Fruit fly (Drosophila melanogaster) whole organism, wandering third instar larva: ENCODE data around the gene RpL23A.

Experiments used
- Abd-B ChIP-seq: fragments of >200 bp; optimal IDR thresholded peaks from 2 replicates; lab custom pipeline; 2017; ENCODE audit warnings: missing biosample characterization, missing genetic modification characterization
- CG32264 ChIP-seq: fragments of 200-800 bp; sonication (Bioruptor generic); optimal IDR thresholded peaks from 2 replicates; lab custom pipeline; 2016; ENCODE audit warnings: missing biosample characterization, missing genetic modification characterization
- CG9705 ChIP-seq: fragments of 200-800 bp; sonication (Bioruptor generic); optimal IDR thresholded peaks from 2 replicates; lab custom pipeline; 2018; ENCODE audit warnings: missing biosample characterization, mild to moderate bottlenecking, missing genetic modification characterization
- CrebA ChIP-seq: fragments of 200-800 bp; sonication (Bioruptor generic); optimal IDR thresholded peaks from 2 replicates; lab custom pipeline; 2016; ENCODE audit warnings: missing biosample characterization, mild to moderate bottlenecking, missing genetic modification characterization, borderline replicate concordance
- Dfd ChIP-seq: fragments of >200 bp; optimal IDR thresholded peaks from 2 replicates; lab custom pipeline; 2017; ENCODE audit warnings: missing biosample characterization, missing genetic modification characterization
- Dif ChIP-seq: fragments of 200-275, 200-300 bp; sonication (Bioruptor generic); optimal IDR thresholded peaks from 2 replicates; lab custom pipeline; 2018; ENCODE audit warnings: missing biosample characterization, missing genetic modification characterization; ENCODE audit not compliant: partially characterized antibody
- GATAd ChIP-seq: sonication (Bioruptor generic); optimal IDR thresholded peaks from 2 replicates; lab custom pipeline; 2016; ENCODE audit warnings: missing biosample characterization, missing genetic modification characterization
- HLH106 ChIP-seq: fragments of 200-800 bp; optimal IDR thresholded peaks from 3 replicates; lab custom pipeline; 2019; ENCODE audit warnings: missing biosample characterization, mild to moderate bottlenecking, missing genetic modification characterization, moderate library complexity
- Hnf4 ChIP-seq: fragments of 200-800 bp; sonication (Bioruptor generic); optimal IDR thresholded peaks from 2 replicates; lab custom pipeline; 2016; ENCODE audit warnings: missing biosample characterization, mild to moderate bottlenecking, missing genetic modification characterization
- Hr78 ChIP-seq: fragments of >200 bp; optimal IDR thresholded peaks from 2 replicates; lab custom pipeline; 2017; ENCODE audit warnings: missing biosample characterization, missing genetic modification characterization
- Hr83 ChIP-seq: fragments of 200-300 bp; sonication (Bioruptor generic); optimal IDR thresholded peaks from 2 replicates; lab custom pipeline; 2016; ENCODE audit warnings: missing biosample characterization, mild to moderate bottlenecking, missing genetic modification characterization, moderate library complexity; ENCODE audit not compliant: poor library complexity, severe bottlenecking
- Jra ChIP-seq: sonication (Bioruptor generic); optimal IDR thresholded peaks from 2 replicates; lab custom pipeline; 2016; ENCODE audit warnings: missing biosample characterization, missing genetic modification characterization
- Mio ChIP-seq: sonication (Bioruptor generic); optimal IDR thresholded peaks from 2 replicates; lab custom pipeline; 2016; ENCODE audit warnings: missing biosample characterization, missing genetic modification characterization
- Myc ChIP-seq: fragments of >200 bp; optimal IDR thresholded peaks from 2 replicates; lab custom pipeline; 2017
- N ChIP-seq: fragments of >200 bp; optimal IDR thresholded peaks from 2 replicates; lab custom pipeline; 2018; ENCODE audit warnings: missing biosample characterization, missing external identifiers, missing genetic modification characterization
- OdsH ChIP-seq: fragments of 200-800 bp; sonication (Bioruptor generic); optimal IDR thresholded peaks from 2 replicates; lab custom pipeline; 2016; ENCODE audit warnings: missing biosample characterization, mild to moderate bottlenecking, missing genetic modification characterization
- Rel ChIP-seq, 2 experiments: fragments of 200-800 bp; sonication (Bioruptor generic) in 1 of 2; optimal IDR thresholded peaks; 2 replicates in 1 of 2; 3 replicates in 1 of 2; lab custom pipeline; 2016 to 2019; ENCODE audit warnings: mild to moderate bottlenecking in 2 of 2, missing biosample characterization in 2 of 2, missing genetic modification characterization in 2 of 2, moderate library complexity in 1 of 2
- Sp1 ChIP-seq: fragments of 200-800 bp; sonication (Bioruptor generic); optimal IDR thresholded peaks from 3 replicates; lab custom pipeline; 2019; ENCODE audit warnings: missing biosample characterization, mild to moderate bottlenecking, missing genetic modification characterization, moderate library complexity
- Vsx2 ChIP-seq: fragments of 200-300, 225-300 bp; sonication (Bioruptor generic); optimal IDR thresholded peaks from 2 replicates; lab custom pipeline; 2018; ENCODE audit warnings: missing biosample characterization, missing genetic modification characterization; ENCODE audit not compliant: partially characterized antibody
- br ChIP-seq: fragments of 200-800 bp; sonication (Bioruptor generic); optimal IDR thresholded peaks from 2 replicates; lab custom pipeline; 2016; ENCODE audit warnings: missing biosample characterization, missing genetic modification characterization
- brk ChIP-seq: fragments of 200-800 bp; sonication (Bioruptor generic); optimal IDR thresholded peaks from 2 replicates; lab custom pipeline; 2016; ENCODE audit warnings: missing biosample characterization, mild to moderate bottlenecking, missing genetic modification characterization
- dl ChIP-seq, 2 experiments: fragments of 175-275, 200-275 bp in 1 of 2; fragments of 200-275 bp in 1 of 2; sonication (Bioruptor generic); optimal IDR thresholded peaks; lab custom pipeline; 2018; ENCODE audit warnings: mild to moderate bottlenecking in 2 of 2, missing biosample characterization in 2 of 2, missing genetic modification characterization in 2 of 2, moderate library complexity in 2 of 2; ENCODE audit not compliant: partially characterized antibody in 2 of 2, insufficient read depth in 1 of 2
- dmrt93B ChIP-seq: fragments of 200-800 bp; sonication (Bioruptor generic); optimal IDR thresholded peaks from 2 replicates; lab custom pipeline; 2018; ENCODE audit warnings: missing biosample characterization, mild to moderate bottlenecking, missing genetic modification characterization
- dsf ChIP-seq: sonication (Bioruptor generic); optimal IDR thresholded peaks from 2 replicates; lab custom pipeline; 2016; ENCODE audit warnings: missing biosample characterization, missing genetic modification characterization, borderline replicate concordance
- ey ChIP-seq: fragments of 200-800 bp; sonication (Bioruptor generic); optimal IDR thresholded peaks from 2 replicates; lab custom pipeline; 2016; ENCODE audit warnings: missing biosample characterization, missing genetic modification characterization
- foxo ChIP-seq, 2 experiments: fragments of 200-800 bp; sonication (Bioruptor generic); optimal IDR thresholded peaks; 2 replicates in 1 of 2; 3 replicates in 1 of 2; lab custom pipeline; 2016 to 2017; ENCODE audit warnings: missing biosample characterization in 2 of 2, missing genetic modification characterization in 2 of 2
- fru ChIP-seq: fragments of 200-800 bp; sonication (Bioruptor generic); optimal IDR thresholded peaks from 3 replicates; lab custom pipeline; 2016; ENCODE audit warnings: missing biosample characterization, mild to moderate bottlenecking, missing genetic modification characterization
- h ChIP-seq: fragments of 200-800 bp; sonication (Bioruptor generic); optimal IDR thresholded peaks from 3 replicates; lab custom pipeline; 2016; ENCODE audit warnings: missing biosample characterization, mild to moderate bottlenecking, missing genetic modification characterization
- jim ChIP-seq: fragments of 175-275, 200-325 bp; sonication (Bioruptor generic); optimal IDR thresholded peaks from 2 replicates; lab custom pipeline; 2016; ENCODE audit warnings: missing biosample characterization, mild to moderate bottlenecking, missing genetic modification characterization
- lola ChIP-seq: fragments of >200 bp; optimal IDR thresholded peaks from 2 replicates; lab custom pipeline; 2017; ENCODE audit warnings: missing biosample characterization, missing genetic modification characterization
- pan ChIP-seq: fragments of >200 bp; optimal IDR thresholded peaks from 2 replicates; lab custom pipeline; 2017
- psq ChIP-seq: fragments of 200-800 bp; sonication (Bioruptor generic); optimal IDR thresholded peaks from 3 replicates; lab custom pipeline; 2017; ENCODE audit warnings: missing biosample characterization, mild to moderate bottlenecking, missing genetic modification characterization, moderate library complexity
- rgr ChIP-seq: fragments of 200-800 bp; sonication (Bioruptor generic); optimal IDR thresholded peaks from 3 replicates; lab custom pipeline; 2016; ENCODE audit warnings: missing biosample characterization, mild to moderate bottlenecking, missing genetic modification characterization
- sage ChIP-seq: fragments of 200-800 bp; sonication (Bioruptor generic); optimal IDR thresholded peaks from 2 replicates; lab custom pipeline; 2016; ENCODE audit warnings: missing biosample characterization, mild to moderate bottlenecking, missing genetic modification characterization
- sv ChIP-seq: fragments of 200-800 bp; sonication (Bioruptor generic); optimal IDR thresholded peaks from 3 replicates; lab custom pipeline; 2016; ENCODE audit warnings: missing biosample characterization, missing genetic modification characterization
- tai ChIP-seq: sonication (Bioruptor generic); optimal IDR thresholded peaks from 2 replicates; lab custom pipeline; 2016; ENCODE audit warnings: missing biosample characterization, missing genetic modification characterization
- usp ChIP-seq: fragments of >200 bp; optimal IDR thresholded peaks from 2 replicates; lab custom pipeline; 2017; ENCODE audit warnings: missing biosample characterization, missing genetic modification characterization
- woc ChIP-seq: sonication (Bioruptor generic); optimal IDR thresholded peaks from 2 replicates; lab custom pipeline; 2016; ENCODE audit warnings: missing biosample characterization, mild to moderate bottlenecking, missing genetic modification characterization

RpL23A gene

DNA sequence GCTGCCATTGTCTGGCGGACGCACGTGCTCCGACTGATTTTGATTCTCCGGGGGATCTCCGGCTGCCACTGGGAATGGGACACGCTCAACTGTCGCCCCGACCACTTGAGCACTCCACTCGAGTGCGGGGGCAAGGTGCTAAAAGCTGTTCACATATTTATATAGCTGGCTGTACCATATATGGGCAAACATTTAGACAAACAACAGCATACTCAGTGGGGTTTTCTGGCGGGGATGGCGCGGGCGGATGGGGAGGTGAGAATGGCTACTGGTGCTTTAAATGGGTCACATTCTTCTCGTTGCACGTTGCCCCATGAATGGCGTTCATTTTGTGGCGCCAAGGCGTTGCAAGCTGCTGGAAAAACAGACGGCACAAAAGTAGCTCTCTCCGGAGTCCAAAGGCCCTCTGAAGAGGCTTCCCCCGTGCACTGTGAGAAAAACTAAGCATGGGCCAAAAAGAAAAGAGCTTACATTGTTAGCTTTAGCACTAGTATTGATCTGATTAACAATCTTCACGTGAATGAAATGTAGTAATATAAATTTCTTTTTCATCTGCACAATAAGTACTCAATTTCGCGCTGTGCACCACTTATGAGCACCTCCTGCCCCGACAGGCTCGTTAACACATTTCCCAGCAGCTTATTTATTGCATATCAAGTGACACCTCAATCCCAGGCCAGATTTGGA lies 22.4 kb upstream of the RpL23A start (continued):
- TF ChIP-seq Hr83 (GFP tag; lab: Kevin White, UChicago) = peak; percentile 92
- no peak for TF ChIP-seq sage

- TF ChIP-seq rgr (GFP tag; lab: Kevin White, UChicago) = no peak
- TF ChIP-seq N (GFP tag; lab: Kevin White, UChicago) = no peak
- TF ChIP-seq lola (GFP tag; lab: Kevin White, UChicago) = no peak
- TF ChIP-seq Hr78 (GFP tag; lab: Kevin White, UChicago) = no peak
- no peak for TF ChIP-seq dl (GFP tag; optimal IDR thresholded peaks at IDR 0.05; lab: Kevin White, UChicago; ENCODE audit: insufficient read depth in 1 of 2, partially characterized antibody in 2 of 2)
- TF ChIP-seq dsf (GFP tag; lab: Kevin White, UChicago) = no peak
- TF ChIP-seq Jra (GFP tag; lab: Kevin White, UChicago) = no peak
- TF ChIP-seq Vsx2 = no peak
- no peak for TF ChIP-seq tai (GFP tag; lab: Kevin White, UChicago)
Measured at dm6 chr3L:1688569-1688968, 20.1 kb upstream of the RpL23A start.

DNA sequence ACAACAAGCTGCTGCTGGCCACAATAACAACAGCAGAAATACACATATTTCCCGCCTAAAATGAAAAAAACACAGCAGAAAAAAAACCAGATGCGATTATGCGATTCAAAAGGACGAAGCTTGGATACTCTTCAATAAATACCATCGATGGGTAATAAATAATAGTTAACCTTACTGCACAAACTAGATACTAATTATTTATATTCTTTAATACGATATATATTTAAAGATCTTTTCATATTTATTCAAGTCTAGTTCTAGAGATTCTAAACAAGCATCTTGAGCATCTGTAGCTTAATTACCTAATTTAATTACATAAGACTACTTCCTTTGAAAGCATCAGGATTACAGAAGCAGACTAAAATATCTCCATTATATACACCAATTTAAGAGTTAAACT lies 19.7 kb upstream of the RpL23A start:
- TF ChIP-seq brk (GFP tag; lab: Kevin White, UChicago) (no peak), CG9705 (no peak), Hnf4 (GFP tag; lab: Kevin White, UChicago) (no peak), HLH106 (tag; lab: Kevin White, UChicago) (no peak), Hr78 (GFP tag; lab: Kevin White, UChicago) (no peak), GATAd (GFP tag; lab: Kevin White, UChicago) (no peak)
- TF ChIP-seq, all 38 proteins: peak for 0

DNA sequence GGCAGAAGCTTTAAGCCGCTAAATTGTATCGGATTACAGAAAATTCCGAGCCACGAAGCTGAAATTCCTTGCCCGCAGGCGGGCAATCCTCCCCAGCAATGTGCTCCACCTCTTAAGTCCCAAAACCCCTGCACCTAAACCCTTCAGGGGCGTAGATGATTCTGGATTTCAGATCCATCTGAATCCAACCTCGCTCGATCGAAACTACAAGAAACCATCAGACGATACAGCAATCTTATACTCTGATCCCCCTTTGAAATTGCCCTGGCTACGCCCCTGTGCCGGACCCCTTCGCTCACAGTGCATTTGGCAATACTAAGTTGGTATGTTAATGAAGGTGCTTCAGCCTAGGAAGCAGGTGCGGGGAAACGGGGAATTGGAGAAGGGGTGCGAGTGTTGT lies 14.6 kb upstream of the RpL23A start:
- TF ChIP-seq rgr (GFP tag; lab: Kevin White, UChicago) (peak; percentile 58), Hnf4 (GFP tag; lab: Kevin White, UChicago) (peak; percentile 49), Abd-B (GFP tag; lab: Kevin White, UChicago) (no peak), Mio (no peak), Dfd (GFP tag; lab: Kevin White, UChicago) (no peak), dmrt93B (GFP tag; lab: Kevin White, UChicago) (peak; percentile 49), usp (no peak), OdsH (peak; percentile 55), ey (GFP tag; lab: Kevin White, UChicago) (peak; percentile 65), N (GFP tag; lab: Kevin White, UChicago) (no peak), Hr78 (GFP tag; lab: Kevin White, UChicago) (no peak), dsf (GFP tag; lab: Kevin White, UChicago) (no peak), sv (GFP tag; lab: Kevin White, UChicago) (no peak), fru (peak; percentile 73), lola (GFP tag; lab: Kevin White, UChicago) (no peak), h (GFP tag; lab: Kevin White, UChicago) (peak; percentile 42), foxo (GFP tag; optimal IDR thresholded peaks at IDR 0.05; lab: Kevin White, UChicago) (peak in 1 of 2 experiments; percentile 76), Myc (lab: Kevin White, UChicago) (no peak), Vsx2 (no peak), HLH106 (tag; lab: Kevin White, UChicago) (peak; percentile 76), pan (lab: Kevin White, UChicago) (no peak), GATAd (GFP tag; lab: Kevin White, UChicago) (no peak), tai (GFP tag; lab: Kevin White, UChicago) (no peak), CG9705 (peak; percentile 47), brk (GFP tag; lab: Kevin White, UChicago) (peak; percentile 5), jim (GFP tag; lab: Kevin White, UChicago) (no peak), Dif (GFP tag; lab: Kevin White, UChicago) (no peak), sage (peak; percentile 1), Jra (GFP tag; lab: Kevin White, UChicago) (no peak), br (GFP tag; lab: Kevin White, UChicago) (peak; percentile 58), CrebA (no peak), Sp1 (peak; percentile 65), psq (peak; percentile 50), Hr83 (GFP tag; lab: Kevin White, UChicago) (no peak), CG32264 (GFP tag; lab: Kevin White, UChicago) (peak; percentile 77), Rel (GFP tag; optimal IDR thresholded peaks at IDR 0.05; lab: Kevin White, UChicago) (no peak), Rel (tag; optimal IDR thresholded peaks at IDR 0.05; lab: Kevin White, UChicago) (no peak), dl (GFP tag; optimal IDR thresholded peaks at IDR 0.05; lab: Kevin White, UChicago; ENCODE audit: insufficient read depth in 1 of 2, partially characterized antibody in 2 of 2) (no peak), woc (GFP tag; lab: Kevin White, UChicago) (peak; percentile 55)
